Worm (Caenorhabditis elegans) whole organism, L4 larva: ENCODE measurements around the gene nhr-10.
A peak's percentile ranks its signal among the peaks of the same experiment; 100 is the strongest.

Source experiments
- F10B5.3 ChIP-seq: sonication (generic microtip); optimal IDR thresholded peaks from 2 replicates; lab custom pipeline; 2016; ENCODE audit warnings: mild to moderate bottlenecking, missing genetic modification characterization, missing compliant biosample characterization
- R02D3.7 ChIP-seq: fragments of 150-350 bp; sonication (generic microtip); optimal IDR thresholded peaks from 3 replicates; lab custom pipeline; 2014; ENCODE audit warnings: missing biosample characterization, missing genetic modification characterization
- T20F7.1 ChIP-seq: fragments of 200-800 bp; sonication (Bioruptor generic); optimal IDR thresholded peaks from 2 replicates; lab custom pipeline; 2018; ENCODE audit warnings: mild to moderate bottlenecking, missing genetic modification characterization, missing compliant biosample characterization
- T26A8.4 ChIP-seq: fragments of 200-800 bp; sonication (Bioruptor generic); IDR thresholded peaks from 2 replicates; pipeline ENCODE4 v1.3.6; 2022; ENCODE audit warnings: missing genetic modification characterization, missing compliant biosample characterization
- Y5F2A.4 ChIP-seq: fragments of 200-800 bp; sonication (Bioruptor generic); optimal IDR thresholded peaks from 2 replicates; lab custom pipeline; 2018; ENCODE audit warnings: mild to moderate bottlenecking, missing genetic modification characterization, missing compliant biosample characterization
- ZK337.2 ChIP-seq: fragments of 200-800 bp; sonication (Bioruptor generic); IDR thresholded peaks from 2 replicates; pipeline ENCODE4 v1.3.6; 2022; ENCODE audit warnings: missing genetic modification reagents, missing genetic modification characterization, missing compliant biosample characterization
- aha-1 ChIP-seq: fragments of 150-350 bp; peaks from one replicate; lab custom pipeline; 2014; ENCODE audit warnings: missing biosample characterization, missing genetic modification characterization
- ama-1 ChIP-seq: fragments of 150-350 bp; optimal IDR thresholded peaks from 2 replicates; lab custom pipeline; 2014; ENCODE audit warnings: inconsistent platforms, mixed read lengths
- arid-1 ChIP-seq: fragments of 200-800 bp; sonication (Bioruptor generic); conservative IDR thresholded peaks from 2 replicates; pipeline ENCODE4 v1.3.6; 2022; ENCODE audit warnings: missing genetic modification reagents, missing genetic modification characterization, missing compliant biosample characterization
- attf-4 ChIP-seq: sonication (generic microtip); optimal IDR thresholded peaks from 3 replicates; lab custom pipeline; 2017; ENCODE audit warnings: missing biosample characterization, missing genetic modification characterization
- ceh-32 ChIP-seq: sonication (generic microtip); optimal IDR thresholded peaks from 2 replicates; lab custom pipeline; 2016; ENCODE audit warnings: mild to moderate bottlenecking, missing genetic modification characterization, missing compliant biosample characterization; ENCODE audit not compliant: poor library complexity
- ceh-62 ChIP-seq: sonication (generic microtip); optimal IDR thresholded peaks from 2 replicates; lab custom pipeline; 2017; ENCODE audit warnings: missing biosample characterization, missing genetic modification characterization
- ceh-82 ChIP-seq: sonication (generic microtip); optimal IDR thresholded peaks from 2 replicates; lab custom pipeline; 2017; ENCODE audit warnings: missing biosample characterization, missing genetic modification characterization
- daf-12 ChIP-seq: fragments of 150-350 bp; optimal IDR thresholded peaks from 2 replicates; lab custom pipeline; 2014; ENCODE audit warnings: missing biosample characterization, missing genetic modification reagents, missing genetic modification characterization
- daf-8 ChIP-seq: fragments of 200-800 bp; sonication (Bioruptor generic); IDR thresholded peaks from 2 replicates; pipeline ENCODE4 v1.3.6; 2022; ENCODE audit warnings: missing genetic modification characterization, missing compliant biosample characterization
- dpl-1 ChIP-seq: fragments of 150-350 bp; optimal IDR thresholded peaks from 2 replicates; lab custom pipeline; 2014; ENCODE audit warnings: missing biosample characterization, missing genetic modification reagents, missing genetic modification characterization
- duxl-1 ChIP-seq: sonication (generic microtip); optimal IDR thresholded peaks from 2 replicates; lab custom pipeline; 2016; ENCODE audit warnings: mild to moderate bottlenecking, missing genetic modification characterization, moderate library complexity, missing compliant biosample characterization; ENCODE audit not compliant: poor library complexity
- fkh-10 ChIP-seq: fragments of 150-350 bp; optimal IDR thresholded peaks from 2 replicates; lab custom pipeline; 2014; ENCODE audit warnings: missing biosample characterization, missing genetic modification reagents, missing genetic modification characterization
- gei-8 ChIP-seq: fragments of 200-800 bp; sonication (Bioruptor generic); optimal IDR thresholded peaks from 2 replicates; lab custom pipeline; 2018; ENCODE audit warnings: mild to moderate bottlenecking, missing genetic modification characterization, missing compliant biosample characterization
- lin-1 ChIP-seq: fragments of 200-800 bp; sonication (Bioruptor generic); IDR thresholded peaks from 2 replicates; pipeline ENCODE4 v1.3.6; 2022; ENCODE audit warnings: missing genetic modification reagents, missing genetic modification characterization, missing compliant biosample characterization
- lin-13 ChIP-seq: fragments of 150-350 bp; optimal IDR thresholded peaks from 2 replicates; lab custom pipeline; 2014; ENCODE audit warnings: missing biosample characterization, missing genetic modification reagents, missing genetic modification characterization
- lin-29 ChIP-seq: fragments of 200-800 bp; sonication (Bioruptor generic); IDR thresholded peaks from 2 replicates; pipeline ENCODE4 v1.3.6; 2022; ENCODE audit warnings: missing genetic modification reagents, missing genetic modification characterization, missing compliant biosample characterization
- madf-5 ChIP-seq, 2 experiments: fragments of 200-800 bp; sonication (Bioruptor generic); IDR thresholded peaks; 2 replicates each; pipeline ENCODE4 v1.3.6; 2022; ENCODE audit warnings: missing compliant biosample characterization in 2 of 2, missing genetic modification characterization in 2 of 2
- mdt-29 ChIP-seq: fragments of 200-800 bp; sonication (Bioruptor generic); IDR thresholded peaks from 2 replicates; pipeline ENCODE4 v1.3.6; 2022; ENCODE audit warnings: missing genetic modification reagents, missing genetic modification characterization, missing compliant biosample characterization
- mep-1 ChIP-seq: fragments of 150-350 bp; sonication (generic microtip); optimal IDR thresholded peaks from 3 replicates; lab custom pipeline; 2014; ENCODE audit warnings: missing biosample characterization, missing genetic modification characterization
- mes-2 ChIP-seq: sonication (generic microtip); optimal IDR thresholded peaks from 2 replicates; lab custom pipeline; 2016; ENCODE audit warnings: missing genotype, mild to moderate bottlenecking, missing genetic modification characterization, missing compliant biosample characterization; ENCODE audit not compliant: poor library complexity, severe bottlenecking
- mxl-3 ChIP-seq: fragments of 200-800 bp; sonication (Bioruptor generic); optimal IDR thresholded peaks from 2 replicates; lab custom pipeline; 2018; ENCODE audit warnings: mild to moderate bottlenecking, missing genetic modification characterization, missing compliant biosample characterization
- nhr-28 ChIP-seq: fragments of 150-350 bp; optimal IDR thresholded peaks from 2 replicates; lab custom pipeline; 2014; ENCODE audit warnings: missing biosample characterization, missing genetic modification characterization
- nhr-6 ChIP-seq: fragments of 150-350 bp; optimal IDR thresholded peaks from 2 replicates; lab custom pipeline; 2014; ENCODE audit warnings: missing biosample characterization, missing genetic modification characterization
- nhr-77 ChIP-seq: fragments of 150-350 bp; optimal IDR thresholded peaks from 2 replicates; lab custom pipeline; 2014; ENCODE audit warnings: missing biosample characterization, missing genetic modification characterization
- php-3 ChIP-seq: fragments of 200-800 bp; sonication (Bioruptor generic); IDR thresholded peaks from 2 replicates; pipeline ENCODE4 v1.3.6; 2022; ENCODE audit warnings: missing genetic modification reagents, missing genetic modification characterization, missing compliant biosample characterization
- saeg-2 ChIP-seq: fragments of 200-800 bp; sonication (Bioruptor generic); IDR thresholded peaks from 2 replicates; pipeline ENCODE4 v1.3.6; 2022; ENCODE audit warnings: missing genetic modification reagents, missing genetic modification characterization, missing compliant biosample characterization
- set-16 ChIP-seq: fragments of 200-800 bp; sonication (Bioruptor generic); IDR thresholded peaks from 2 replicates; pipeline ENCODE4 v1.3.6; 2022; ENCODE audit warnings: missing genetic modification reagents, missing genetic modification characterization, missing compliant biosample characterization
- snpc-4 ChIP-seq: fragments of 150-350 bp; optimal IDR thresholded peaks from 2 replicates; lab custom pipeline; 2014; ENCODE audit warnings: missing biosample characterization, missing genetic modification characterization
- spr-1 ChIP-seq: sonication (generic microtip); optimal IDR thresholded peaks from 2 replicates; lab custom pipeline; 2016; ENCODE audit warnings: mild to moderate bottlenecking, missing genetic modification characterization, missing compliant biosample characterization
- spr-3 ChIP-seq: fragments of 200-800 bp; sonication (Bioruptor generic); optimal IDR thresholded peaks from 2 replicates; lab custom pipeline; 2018; ENCODE audit warnings: mild to moderate bottlenecking, missing genetic modification characterization, missing compliant biosample characterization
- tag-97 ChIP-seq: fragments of 200-800 bp; sonication (Bioruptor generic); IDR thresholded peaks from 2 replicates; pipeline ENCODE4 v1.3.6; 2022; ENCODE audit warnings: missing genetic modification characterization, missing compliant biosample characterization
- tra-1 ChIP-seq: fragments of 200-800 bp; sonication (Bioruptor generic); IDR thresholded peaks from 2 replicates; pipeline ENCODE4 v1.3.6; 2022; ENCODE audit warnings: missing genetic modification reagents, missing genetic modification characterization, missing compliant biosample characterization
- unc-130 ChIP-seq: sonication (generic microtip); optimal IDR thresholded peaks from 2 replicates; lab custom pipeline; 2016; ENCODE audit warnings: missing genetic modification reagents, missing genetic modification characterization, missing compliant biosample characterization
- unc-39 ChIP-seq: sonication (generic microtip); optimal IDR thresholded peaks from 2 replicates; lab custom pipeline; 2017; ENCODE audit warnings: missing biosample characterization, missing genetic modification characterization
- unc-62 ChIP-seq, 3 experiments: fragments of 150-350 bp in 1 of 3; sonication (generic microtip); optimal IDR thresholded peaks in 2 of 3; peaks in 1 of 3; 1 replicate in 1 of 3; 2 replicates in 2 of 3; lab custom pipeline; 2014 to 2017; ENCODE audit warnings: missing biosample characterization in 3 of 3, missing genetic modification characterization in 3 of 3, missing genetic modification reagents in 3 of 3, missing genotype in 1 of 3
- zag-1 ChIP-seq: fragments of 150-350 bp; optimal IDR thresholded peaks from 2 replicates; lab custom pipeline; 2014; ENCODE audit warnings: missing biosample characterization, missing genetic modification characterization
- zip-2 ChIP-seq: fragments of 150-350 bp; optimal IDR thresholded peaks from 2 replicates; lab custom pipeline; 2014; ENCODE audit warnings: missing biosample characterization, missing genetic modification characterization
- ztf-11 ChIP-seq: fragments of 150-350 bp; optimal IDR thresholded peaks from 2 replicates; lab custom pipeline; 2014; ENCODE audit warnings: missing biosample characterization, missing genetic modification characterization
- ztf-7 ChIP-seq: fragments of 150-350 bp; optimal IDR thresholded peaks from 2 replicates; lab custom pipeline; 2014; ENCODE audit warnings: missing biosample characterization, missing genetic modification characterization

Gene nhr-10

DNA sequence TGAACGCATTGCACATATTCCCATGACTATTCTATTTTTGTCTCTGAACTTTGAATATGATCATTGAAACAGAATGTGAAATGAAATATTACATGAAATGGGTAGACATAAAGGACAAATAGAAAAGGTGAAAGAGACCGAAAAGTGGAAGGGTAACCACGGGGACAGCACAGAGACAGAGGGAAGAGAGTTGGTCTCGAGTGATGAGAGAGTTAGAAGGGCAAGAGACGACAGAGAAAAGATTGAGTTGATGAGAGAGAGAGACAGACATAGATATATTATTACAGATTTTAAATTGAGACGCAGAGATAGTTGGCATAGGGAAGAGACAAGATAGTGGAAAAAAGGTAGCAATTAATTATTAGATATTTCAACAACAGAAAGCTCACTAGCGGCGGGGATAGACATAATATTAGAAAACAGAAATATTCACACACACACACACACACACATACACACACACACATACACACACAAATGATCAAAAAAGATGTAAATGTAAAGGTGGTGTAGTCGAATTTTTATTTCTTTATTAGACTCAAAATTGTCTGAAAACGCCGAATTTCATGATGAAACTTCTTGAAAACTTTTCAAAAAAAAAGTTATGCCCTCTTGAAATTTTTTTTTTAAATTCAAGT is 1.5 kb upstream of the nhr-10 start (continued):
- TF ChIP-seq attf-4 (tag; lab: Kevin White, UChicago), result no peak
- TF ChIP-seq tra-1 (GFP tag; lab: Robert Waterston, UW), result peak; percentile 46; the same call in 1 of the 2 replicates
- TF ChIP-seq T20F7.1, result no peak
- peak; percentile 74 for TF ChIP-seq mxl-3
- TF ChIP-seq unc-130 (GFP tag; lab: Kevin White, UChicago), result no peak
- no peak for TF ChIP-seq ceh-62
- no peak for TF ChIP-seq spr-3 (GFP tag; lab: Kevin White, UChicago)
- TF ChIP-seq lin-13 (GFP tag; lab: Kevin White, UChicago), result peak; percentile 4
- TF ChIP-seq daf-8 (GFP tag; lab: Robert Waterston, UW), result no peak
- TF ChIP-seq php-3 (GFP tag; lab: Robert Waterston, UW), result no peak
- no peak for TF ChIP-seq ztf-11 (tag; lab: Kevin White, UChicago)
- peak; percentile 52 for TF ChIP-seq mes-2
- peak; percentile 87 for TF ChIP-seq nhr-28 (tag; lab: Kevin White, UChicago)
- TF ChIP-seq lin-1 (GFP tag; lab: Robert Waterston, UW), result 0 out of 2 replicates have a peak, but pooled peaks have one; percentile 26
- no peak for TF ChIP-seq ceh-32 (tag; lab: Kevin White, UChicago)
- no peak for TF ChIP-seq spr-1
- TF ChIP-seq ama-1 (lab: Kevin White, UChicago), result no peak
- no peak for TF ChIP-seq set-16 (GFP tag; lab: Robert Waterston, UW)
- TF ChIP-seq R02D3.7 (tag; lab: Kevin White, UChicago), result no peak
- no peak for TF ChIP-seq duxl-1 (tag; lab: Kevin White, UChicago)
- no peak for TF ChIP-seq ZK337.2
- TF ChIP-seq ztf-7 (tag; lab: Kevin White, UChicago), result peak; percentile 16
- TF ChIP-seq dpl-1 (GFP tag; lab: Kevin White, UChicago), result peak; percentile 47
- peak; percentile 91 for TF ChIP-seq aha-1 (tag; lab: Kevin White, UChicago)
- no peak for TF ChIP-seq daf-12 (tag; lab: Kevin White, UChicago)
- no peak for TF ChIP-seq mdt-29 (GFP tag; lab: Robert Waterston, UW)
- TF ChIP-seq nhr-77, result peak; percentile 31
- TF ChIP-seq T26A8.4, result no peak
- TF ChIP-seq gei-8 (GFP tag; lab: Kevin White, UChicago), result no peak
- TF ChIP-seq tag-97 (GFP tag; lab: Robert Waterston, UW), result no peak
- no peak for TF ChIP-seq F10B5.3 (tag; lab: Kevin White, UChicago)
- no peak for TF ChIP-seq zip-2 (tag; lab: Kevin White, UChicago)
- TF ChIP-seq mep-1 (tag; lab: Kevin White, UChicago), result peak; percentile 79
- TF ChIP-seq snpc-4 (tag; lab: Kevin White, UChicago), result no peak
- no peak for TF ChIP-seq fkh-10 (GFP tag; lab: Kevin White, UChicago)
- no peak for TF ChIP-seq lin-29 (GFP tag; lab: Robert Waterston, UW)
- peak; percentile 17 for TF ChIP-seq nhr-6 (tag; lab: Kevin White, UChicago)
- TF ChIP-seq unc-39 (tag; lab: Kevin White, UChicago), result no peak
- no peak for TF ChIP-seq Y5F2A.4 (GFP tag; lab: Kevin White, UChicago)
- TF ChIP-seq arid-1, result 0 out of 2 replicates have a peak, but pooled peaks have one; percentile 28
- TF ChIP-seq zag-1 (tag; lab: Kevin White, UChicago), result no peak
- no peak for TF ChIP-seq ceh-82 (tag; lab: Kevin White, UChicago)

DNA sequence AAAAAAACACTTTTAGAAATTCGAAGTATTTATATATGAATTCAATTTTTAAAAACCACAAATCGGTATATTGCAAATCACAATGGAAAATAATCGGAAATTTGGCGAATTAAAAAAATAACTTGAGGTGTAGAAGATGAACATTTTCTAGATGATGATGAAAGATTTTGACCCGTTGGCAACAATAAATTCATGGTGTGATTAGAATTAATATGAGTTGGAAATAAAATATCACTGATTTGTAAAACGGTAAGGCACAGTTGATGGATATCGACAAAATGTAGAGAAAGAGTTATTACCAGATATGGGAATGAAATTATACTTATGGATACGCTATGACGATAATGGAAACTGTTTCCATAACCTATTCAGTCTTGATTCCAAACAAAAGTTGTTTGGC is 3.0 kb downstream of the nhr-10 start:
- TF ChIP-seq saeg-2 (GFP tag; lab: Robert Waterston, UW) (no peak), madf-5 (GFP tag; IDR thresholded peaks at IDR 0.05; lab: Robert Waterston, UW) (no peak), unc-62 (GFP tag; optimal IDR thresholded peaks at IDR 0.05 in 1 of 2; lab: Kevin White, UChicago) (peak in 1 of 2 experiments; percentile 91), unc-62 (tag; optimal IDR thresholded peaks at IDR 0.05; lab: Kevin White, UChicago) (no peak)
